Worm (Caenorhabditis elegans) whole organism, L1 larva: Measurements from ENCODE around the gene rig-4.

Source experiments
- ama-1 ChIP-seq: fragments of 150-350 bp; optimal IDR thresholded peaks from 2 replicates; lab custom pipeline; 2014
- nhr-76 ChIP-seq: sonication (generic microtip); optimal IDR thresholded peaks from 2 replicates; lab custom pipeline; 2017; ENCODE audit warnings: missing biosample characterization, missing genetic modification characterization
- nhr-77 ChIP-seq: fragments of 150-350 bp; optimal IDR thresholded peaks from 2 replicates; lab custom pipeline; 2014; ENCODE audit warnings: missing biosample characterization, missing genetic modification characterization

DNA sequence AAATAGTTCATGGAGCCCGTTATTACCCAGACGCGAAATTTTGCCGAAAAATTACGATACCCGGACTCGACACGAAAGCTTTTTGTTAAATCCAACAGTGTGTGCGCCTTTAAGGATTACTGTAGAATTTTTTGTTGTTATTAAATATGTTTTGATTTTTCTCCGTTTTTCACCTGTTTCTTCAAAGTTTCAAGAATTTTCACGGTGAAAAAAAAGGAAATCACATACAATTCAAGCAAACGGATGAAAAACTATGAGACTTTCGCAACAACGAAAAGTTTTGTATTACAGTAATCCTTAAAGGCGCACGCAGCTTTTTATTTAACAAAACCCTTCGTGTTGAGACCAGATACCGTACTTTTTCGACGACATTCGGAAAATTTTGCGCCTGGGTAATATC lies 49.9 kb downstream of the rig-4 start:
- TF ChIP-seq nhr-77 (tag; lab: Kevin White, UChicago) (no peak), ama-1 (lab: Kevin White, UChicago) (no peak), nhr-76 (no peak)
